Fruit fly (Drosophila melanogaster) whole organism, pupa: ENCODE measurements around the gene CG15330.

Experiments
- CG10348 ChIP-seq: fragments of 200-800 bp; sonication (Bioruptor generic); IDR thresholded peaks from 2 replicates; pipeline ENCODE4 v1.3.6; 2022; ENCODE audit warnings: missing biosample characterization, missing genetic modification characterization
- CG13204 ChIP-seq: fragments of 200-800 bp; sonication (Bioruptor generic); optimal IDR thresholded peaks from 2 replicates; lab custom pipeline; 2018; ENCODE audit warnings: missing biosample characterization, mild to moderate bottlenecking, missing genetic modification characterization, moderate library complexity
- CG15710 ChIP-seq: fragments of 200-800 bp; sonication (Bioruptor generic); optimal IDR thresholded peaks from 2 replicates; lab custom pipeline; 2018; ENCODE audit warnings: missing biosample characterization, mild to moderate bottlenecking, missing genetic modification characterization, moderate library complexity
- CG32121 ChIP-seq: fragments of 200-800 bp; sonication (Bioruptor generic); IDR thresholded peaks from 2 replicates; pipeline ENCODE4 v1.3.6; 2022; ENCODE audit warnings: missing biosample characterization, missing genetic modification characterization
- CG34367 ChIP-seq: fragments of 200-800 bp; sonication (Bioruptor generic); optimal IDR thresholded peaks from 2 replicates; lab custom pipeline; 2018; ENCODE audit warnings: missing biosample characterization, mild to moderate bottlenecking, missing genetic modification characterization
- CG4496 ChIP-seq: fragments of 200-800 bp; sonication (Bioruptor generic); IDR thresholded peaks from 3 replicates; pipeline ENCODE4 v1.3.6; 2022; ENCODE audit warnings: missing biosample characterization, missing genetic modification characterization
- CG9948 ChIP-seq: fragments of 200-800 bp; sonication (Bioruptor generic); optimal IDR thresholded peaks from 2 replicates; lab custom pipeline; 2018; ENCODE audit warnings: missing biosample characterization, mild to moderate bottlenecking, missing genetic modification characterization, moderate library complexity
- EcR ChIP-seq: fragments of 200-800 bp; sonication (Bioruptor generic); optimal IDR thresholded peaks from 3 replicates; lab custom pipeline; 2019; ENCODE audit warnings: missing biosample characterization, missing genetic modification characterization, mild to moderate bottlenecking, moderate library complexity, missing genetic modification reagents
- Ets98B ChIP-seq: fragments of 200-800 bp; sonication (Bioruptor generic); IDR thresholded peaks from 2 replicates; pipeline ENCODE4 v1.3.6; 2022; ENCODE audit warnings: missing biosample characterization, missing genetic modification characterization
- gl ChIP-seq: fragments of 200-800 bp; sonication (Bioruptor generic); optimal IDR thresholded peaks from 2 replicates; lab custom pipeline; 2018; ENCODE audit warnings: missing biosample characterization, mild to moderate bottlenecking, missing genetic modification characterization
- rn ChIP-seq: fragments of 200-800 bp; sonication (Bioruptor generic); IDR thresholded peaks from 2 replicates; pipeline ENCODE4 v1.3.6; 2022; ENCODE audit warnings: missing biosample characterization, missing genetic modification characterization

- TF ChIP-seq CG32121 (GFP tag; lab: Robert Waterston, UW): peak; percentile 59
- TF ChIP-seq EcR (GFP tag; lab: Kevin White, UChicago): peak; percentile 12
- peak; percentile 31 for TF ChIP-seq CG9948 (tag; lab: Kevin White, UChicago)
- peak; percentile 42 for TF ChIP-seq gl (tag; lab: Kevin White, UChicago)
- no peak for TF ChIP-seq rn (GFP tag; lab: Robert Waterston, UW)
- no peak for TF ChIP-seq CG13204 (GFP tag; lab: Kevin White, UChicago)
- peak; percentile 81; the same call in 2 of the 3 replicates for TF ChIP-seq CG4496 (GFP tag; lab: Robert Waterston, UW)
- no peak for TF ChIP-seq CG10348
- peak; percentile 64; the same call in 1 of the 2 replicates for TF ChIP-seq Ets98B (GFP tag; lab: Robert Waterston, UW)
- peak; percentile 62 for TF ChIP-seq CG15710
- peak; percentile 45 for TF ChIP-seq CG34367 (tag; lab: Kevin White, UChicago)
These were observed 35.7 kb upstream of the CG15330 start, which contains the start of the genes hdm and Ykt6 for dm6 chrX:7920081-7920688.
